Worm (Caenorhabditis elegans): Measurements from ENCODE around the gene cnep-1.

ce11 chrII:7345858-7346257 is 35.7 kb downstream of the cnep-1 start:
- TF ChIP-seq lin-15B (tag; optimal IDR thresholded peaks at IDR 0.05) (no peak), ztf-11 (tag; optimal IDR thresholded peaks at IDR 0.05) (no peak)

Data from whole organism, L3 larva.